Worm (Caenorhabditis elegans): Measurements from ENCODE around the gene chch-3.

chch-3 gene

DNA sequence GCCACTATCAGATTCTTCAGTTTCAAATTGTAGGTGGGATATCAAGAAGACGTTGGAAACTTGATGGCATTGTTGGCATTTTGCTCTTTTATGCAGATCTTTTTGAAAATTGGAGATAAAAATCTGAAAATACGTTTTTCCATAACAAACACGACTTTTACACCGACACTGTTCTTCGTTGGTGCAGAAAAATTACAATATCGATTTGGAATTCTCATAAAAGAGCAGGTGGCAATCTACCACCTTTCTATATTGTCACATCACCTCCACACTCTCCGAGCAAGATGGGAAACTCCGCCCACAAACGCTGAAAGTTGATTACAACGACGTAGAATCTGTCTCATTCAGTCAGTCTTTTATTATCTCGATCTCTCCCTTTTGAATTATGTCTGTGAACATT is 9.3 kb upstream of the chch-3 start, which contains the start of gene arrd-2:
Gene arrd-2 (plus strand): TSS at position 301 of the 400 bp plus-strand sequence.
- TF ChIP-seq unc-62 (GFP tag; optimal IDR thresholded peaks at IDR 0.05), result no peak

DNA sequence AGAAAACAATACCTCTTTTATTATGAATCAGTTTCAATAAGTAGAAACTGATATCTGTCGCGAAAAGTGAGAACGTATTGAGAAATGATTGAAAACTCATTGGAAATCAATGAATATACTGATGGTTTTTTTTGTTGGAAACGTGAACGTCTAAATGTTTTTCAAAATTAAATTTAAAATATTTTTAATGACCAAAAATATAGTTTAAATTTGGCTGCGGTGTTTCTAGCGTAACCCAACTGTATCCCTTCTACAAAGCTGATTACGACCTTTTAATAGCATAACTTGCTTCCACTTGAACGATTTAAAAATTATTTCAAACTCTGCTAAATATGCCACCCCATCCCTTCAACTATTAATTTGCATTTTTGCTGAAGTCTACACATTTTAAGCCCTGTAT is 5.3 kb upstream of the chch-3 start, which contains the start of gene M176.9:
Gene M176.9 (minus strand): TSS at position 101 of the 400 bp plus-strand sequence.
- TF ChIP-seq unc-62 (GFP tag; optimal IDR thresholded peaks at IDR 0.05), result no peak

DNA sequence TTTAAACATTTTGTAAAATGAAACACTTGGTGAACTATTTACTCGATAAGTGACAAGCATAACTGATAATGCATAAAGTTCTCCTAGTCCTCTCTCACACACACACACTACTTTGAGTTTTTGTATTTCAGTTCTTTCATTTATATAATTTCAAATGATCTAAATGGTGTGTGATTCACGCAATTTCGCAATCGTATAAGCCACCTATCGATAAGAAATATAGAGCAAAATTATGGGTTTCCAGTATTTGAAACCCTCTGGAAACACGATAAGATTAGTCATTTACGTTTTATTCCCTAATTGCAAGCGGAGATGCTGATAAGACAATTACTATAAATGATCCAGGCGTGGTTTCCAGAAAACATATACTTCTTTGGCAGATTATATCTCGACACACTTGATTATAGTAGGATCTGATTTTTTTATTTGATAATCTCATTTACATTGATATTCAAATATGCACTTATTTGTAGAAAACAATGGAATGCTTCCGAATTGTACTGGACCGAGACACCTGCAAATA is 4.7 kb upstream of the chch-3 start, which contains the start of gene arrd-3:
Gene arrd-3 (plus strand): TSS at position 473 of the 523 bp plus-strand sequence.
- TF ChIP-seq unc-62 (GFP tag; optimal IDR thresholded peaks at IDR 0.05), result no peak

DNA sequence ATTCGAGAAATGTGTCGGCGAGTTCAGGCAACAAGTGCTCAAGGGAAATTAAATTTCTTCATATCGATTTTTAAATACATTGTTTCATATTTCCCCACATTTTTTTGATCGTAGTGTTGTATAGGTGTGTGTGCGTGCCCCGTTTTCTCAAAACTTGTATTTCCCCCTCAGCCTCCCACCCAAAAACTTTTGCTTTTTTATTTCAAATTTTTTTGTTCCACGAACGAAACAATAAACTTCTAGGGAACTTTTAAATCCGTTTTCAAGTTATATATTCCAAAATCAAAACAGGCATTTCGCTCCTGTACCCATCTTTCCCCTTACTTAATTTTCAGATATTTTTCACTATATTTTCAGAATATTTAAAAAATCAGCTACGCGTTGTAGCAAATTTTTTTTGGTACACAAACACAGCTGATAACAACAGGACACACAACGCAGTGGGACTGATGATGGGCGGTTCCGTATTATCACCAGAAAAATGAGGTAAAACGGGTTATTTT is 1.3 kb downstream of the chch-3 start, which contains the start of the genes M176.4 and M176.16:
Gene M176.4 (plus strand): TSS at position 301 of the 503 bp plus-strand sequence.
Gene M176.16 (plus strand): TSS at position 453 of the 503 bp plus-strand sequence.
- no peak for TF ChIP-seq unc-62 (GFP tag; optimal IDR thresholded peaks at IDR 0.05)

DNA sequence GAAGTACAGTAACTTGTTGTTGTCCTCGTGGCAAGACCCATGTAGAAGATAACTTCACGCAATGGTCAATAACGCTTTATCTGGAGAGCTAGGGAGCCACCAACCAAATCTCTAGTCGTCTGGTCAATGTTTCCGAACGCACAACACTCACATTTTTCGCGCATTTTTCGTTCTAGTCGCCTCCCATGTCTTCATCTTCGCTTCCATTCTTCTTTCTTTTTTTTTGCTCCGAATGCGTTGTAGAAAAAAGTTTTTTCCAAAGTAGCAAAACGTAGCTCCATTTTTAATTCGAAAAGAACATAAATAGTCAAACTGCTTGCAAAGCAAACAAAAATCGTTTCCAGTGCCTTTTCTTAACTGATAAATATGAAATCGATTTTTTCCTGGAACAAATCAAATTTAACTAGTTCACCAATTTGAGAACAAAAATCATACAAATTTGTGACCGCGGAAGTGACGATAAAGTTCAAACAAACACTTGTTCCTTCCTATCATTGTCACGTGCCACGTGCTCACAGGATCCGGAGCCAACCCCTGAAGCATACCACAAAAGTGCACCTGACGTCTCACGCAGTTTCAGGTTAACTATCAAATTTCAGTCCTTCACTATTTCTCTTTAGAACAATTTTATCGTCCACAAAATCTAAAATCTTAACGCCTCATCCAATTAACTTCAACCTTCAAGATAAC is 2.2 kb downstream of the chch-3 start:
- no peak for TF ChIP-seq unc-62 (GFP tag; optimal IDR thresholded peaks at IDR 0.05)

DNA sequence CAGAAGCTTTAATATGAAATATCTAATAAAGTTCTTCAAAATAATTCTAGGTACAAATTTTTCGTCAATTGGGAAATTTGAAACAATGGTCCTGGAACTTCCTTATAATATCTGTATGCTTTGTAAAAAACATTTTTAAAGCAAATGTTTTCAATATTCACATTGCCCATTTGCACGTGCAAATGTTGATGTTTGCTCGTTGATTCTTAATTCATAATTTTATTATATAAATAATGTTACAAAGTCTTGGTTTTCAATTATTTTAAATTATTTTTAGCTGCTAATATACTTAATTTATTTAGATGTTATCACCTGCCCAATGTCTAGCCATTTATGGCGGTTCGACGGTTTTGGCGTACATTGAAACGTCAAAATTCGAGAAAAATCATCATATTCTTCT is 5.2 kb downstream of the chch-3 start, which contains the start of gene M176.11:
Gene M176.11 (plus strand): TSS at position 301 of the 400 bp plus-strand sequence.
- TF ChIP-seq unc-62 (GFP tag; optimal IDR thresholded peaks at IDR 0.05), result no peak

DNA sequence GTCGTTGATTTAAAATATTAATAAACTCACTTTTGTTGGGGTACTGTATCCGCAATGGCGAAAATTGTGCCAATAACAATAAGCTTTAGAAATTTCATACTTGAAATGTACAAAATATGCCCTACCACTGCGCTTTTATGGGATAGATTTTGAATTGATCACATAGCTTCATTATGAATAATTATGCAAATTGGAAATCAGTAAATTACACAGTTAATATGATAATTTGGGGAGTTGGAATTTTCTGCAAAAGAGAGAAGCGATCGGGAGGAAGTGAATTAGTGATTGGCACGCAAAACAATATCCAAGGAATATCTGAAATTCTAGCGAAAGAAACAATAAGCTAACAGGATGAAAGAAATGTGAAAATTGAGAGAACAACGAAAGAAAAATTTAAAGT is 9.3 kb downstream of the chch-3 start, which contains the start of gene M176.10:
Gene M176.10 (minus strand): TSS at position 101 of the 400 bp plus-strand sequence.
- no peak for TF ChIP-seq unc-62 (GFP tag; optimal IDR thresholded peaks at IDR 0.05)

DNA sequence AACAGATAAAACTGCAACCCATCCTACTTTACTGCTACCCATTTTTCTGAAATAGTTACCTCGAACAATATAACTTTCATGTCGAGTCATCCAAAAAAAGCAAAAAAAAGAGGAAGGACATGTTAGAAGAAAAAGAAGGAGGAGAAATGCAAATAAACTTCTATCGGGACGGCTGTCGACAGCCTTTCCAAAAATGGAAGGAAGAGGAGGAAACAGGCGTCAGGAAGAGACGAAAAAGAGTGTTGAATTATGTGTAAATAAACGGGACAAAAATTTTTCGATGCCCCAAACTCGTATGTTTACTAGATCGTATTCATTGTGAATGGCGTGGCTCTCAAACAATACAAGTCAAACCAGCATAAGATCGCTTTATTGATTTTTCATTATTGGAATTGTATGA is 10.8 kb downstream of the chch-3 start, which contains the start of gene M176.5:
Gene M176.5 (minus strand): TSS at position 101 of the 400 bp plus-strand sequence.
- TF ChIP-seq unc-62 (GFP tag; optimal IDR thresholded peaks at IDR 0.05), result no peak

DNA sequence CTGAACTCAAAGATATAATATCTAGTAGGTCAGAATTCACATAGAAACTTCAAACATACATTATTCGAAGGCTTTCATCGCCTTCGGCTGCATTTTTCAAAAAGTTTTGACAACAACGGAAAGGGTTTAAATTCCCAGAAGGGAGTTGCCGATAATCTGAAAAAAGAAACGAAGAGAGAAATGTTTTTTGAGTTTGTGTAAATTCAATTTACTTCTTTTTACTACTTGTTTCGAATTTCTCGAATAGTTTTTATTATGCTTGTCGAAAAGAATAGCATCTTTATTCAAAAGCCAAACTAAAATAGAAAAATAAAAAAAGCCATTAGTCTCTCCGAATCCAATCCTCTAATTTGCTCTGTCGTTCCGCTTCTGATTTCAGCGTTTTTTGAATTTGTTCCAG is 14.3 kb downstream of the chch-3 start:
- no peak for TF ChIP-seq unc-62 (GFP tag; optimal IDR thresholded peaks at IDR 0.05)

DNA sequence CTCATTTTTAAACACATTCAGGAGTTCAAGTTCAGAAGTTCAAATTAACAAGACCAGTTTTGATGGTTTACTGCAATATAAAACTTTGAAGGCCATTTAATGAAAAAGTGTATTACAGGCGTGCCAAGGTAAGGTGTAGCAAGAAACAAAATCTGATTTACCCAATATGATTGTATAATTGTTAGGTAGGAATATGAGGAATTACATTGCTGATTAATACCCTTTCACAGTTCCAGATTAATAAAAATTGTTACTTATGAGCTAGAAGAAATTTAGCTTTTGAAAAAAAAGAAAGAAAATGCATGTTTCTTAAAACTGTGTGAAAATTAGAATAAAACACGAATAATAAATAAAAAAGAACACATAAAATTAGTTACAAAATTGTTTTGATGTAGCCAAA is 16.8 kb downstream of the chch-3 start, which contains the start of gene kin-15:
Gene kin-15 (minus strand): TSS at position 101 of the 400 bp plus-strand sequence.
- no peak for TF ChIP-seq unc-62 (GFP tag; optimal IDR thresholded peaks at IDR 0.05)

DNA sequence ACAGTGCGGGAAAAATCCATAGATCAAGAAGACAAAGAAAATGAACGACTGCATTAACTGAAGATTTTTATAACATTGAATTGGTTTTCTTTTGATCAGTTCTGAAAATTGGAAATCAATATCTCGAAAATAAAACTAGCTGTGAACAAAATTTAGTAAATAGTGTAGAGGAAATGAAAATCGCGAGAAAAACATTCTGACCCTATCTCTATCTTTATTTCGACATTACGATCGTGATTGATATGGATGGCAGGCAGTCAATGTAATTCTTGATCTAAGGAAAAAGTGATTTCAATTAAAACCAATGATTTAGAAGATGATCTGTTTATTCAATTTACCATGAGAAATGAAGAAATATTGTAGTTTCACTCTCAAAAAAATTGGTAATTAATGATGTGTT is 19.2 kb downstream of the chch-3 start, which contains the start of gene kin-16:
Gene kin-16 (minus strand): TSS at position 101 of the 400 bp plus-strand sequence.
- no peak for TF ChIP-seq unc-62 (GFP tag; optimal IDR thresholded peaks at IDR 0.05)

DNA sequence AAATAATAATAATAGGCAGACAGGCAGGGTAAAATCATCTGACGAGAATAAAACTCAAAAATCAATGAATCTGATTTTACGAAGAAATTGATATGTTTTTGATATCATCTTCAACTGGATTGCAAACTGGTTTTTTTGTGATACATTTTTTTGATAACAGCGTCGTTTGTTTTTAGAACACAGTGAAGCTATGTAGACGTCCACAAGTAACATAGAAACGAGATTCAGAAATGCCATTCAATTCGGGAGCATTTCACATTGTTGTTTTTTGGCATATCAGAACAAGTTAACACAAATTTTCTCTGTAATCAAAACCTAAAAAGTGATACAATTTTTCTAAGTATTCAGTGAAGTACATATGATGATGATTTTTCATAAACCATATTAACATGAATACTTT is 21.4 kb downstream of the chch-3 start, which contains the start of gene chil-13:
Gene chil-13 (minus strand): TSS at position 101 of the 400 bp plus-strand sequence.
- no peak for TF ChIP-seq unc-62 (GFP tag; optimal IDR thresholded peaks at IDR 0.05)

DNA sequence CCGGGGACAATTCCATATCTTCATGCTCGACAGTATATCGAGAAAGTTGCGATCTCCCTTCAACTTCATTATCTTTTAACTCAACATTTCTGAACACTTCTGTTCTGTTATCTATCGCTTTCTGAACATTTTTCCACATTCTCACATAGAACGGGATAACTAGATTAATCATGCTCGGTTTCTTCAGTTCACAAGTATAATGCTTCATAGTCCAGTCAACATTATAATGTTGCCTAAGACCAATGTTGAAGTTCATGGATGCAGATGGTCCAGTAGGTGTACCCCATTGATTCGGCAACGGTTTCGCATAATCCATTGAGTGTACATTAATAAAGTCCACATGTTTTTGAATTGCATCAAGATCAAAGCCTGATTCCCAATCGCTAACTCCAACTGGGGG is 22.0 kb downstream of the chch-3 start:
- no peak for TF ChIP-seq unc-62 (GFP tag; optimal IDR thresholded peaks at IDR 0.05)

DNA sequence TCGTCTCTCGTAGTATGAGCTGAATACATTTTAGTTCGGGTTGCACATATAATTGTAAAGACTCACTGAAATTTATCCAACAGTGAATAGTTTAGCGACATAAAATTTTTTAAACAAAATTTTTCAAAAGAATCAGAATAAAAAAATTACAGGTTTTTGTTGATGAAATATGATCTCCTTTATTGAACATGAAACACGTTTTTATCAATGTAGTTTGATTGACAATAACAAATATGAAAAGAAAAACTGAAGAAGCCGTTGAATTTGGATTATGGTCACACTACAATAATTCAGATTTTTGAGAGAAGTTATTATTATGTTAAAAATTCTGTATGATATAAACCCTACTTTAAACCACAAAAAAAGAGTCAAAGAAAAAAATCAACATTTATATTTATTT is 23.2 kb downstream of the chch-3 start, which contains the start of gene chil-17:
Gene chil-17 (minus strand): TSS at position 101 of the 400 bp plus-strand sequence.
- no peak for TF ChIP-seq unc-62 (GFP tag; optimal IDR thresholded peaks at IDR 0.05)

DNA sequence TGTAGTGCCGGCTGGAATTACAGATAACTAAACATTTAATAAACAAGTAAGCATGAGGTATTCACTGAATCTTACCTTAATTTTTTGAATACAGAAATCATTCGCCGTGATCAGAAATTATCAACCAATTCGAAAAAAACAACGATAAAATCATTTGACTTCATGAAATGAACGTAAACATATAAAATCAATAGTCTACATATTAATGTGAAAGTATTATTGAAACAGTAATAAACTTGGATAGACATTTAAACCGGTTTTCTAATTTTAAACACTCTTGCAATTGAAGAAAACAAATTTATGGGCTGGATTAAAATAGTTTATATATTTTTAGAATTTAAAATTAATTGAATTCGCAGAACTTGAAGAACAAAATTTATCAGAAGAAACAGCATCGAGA is 25.0 kb downstream of the chch-3 start, which contains the start of gene chil-16:
Gene chil-16 (minus strand): TSS at position 101 of the 400 bp plus-strand sequence.
- TF ChIP-seq unc-62 (GFP tag; optimal IDR thresholded peaks at IDR 0.05), result no peak

DNA sequence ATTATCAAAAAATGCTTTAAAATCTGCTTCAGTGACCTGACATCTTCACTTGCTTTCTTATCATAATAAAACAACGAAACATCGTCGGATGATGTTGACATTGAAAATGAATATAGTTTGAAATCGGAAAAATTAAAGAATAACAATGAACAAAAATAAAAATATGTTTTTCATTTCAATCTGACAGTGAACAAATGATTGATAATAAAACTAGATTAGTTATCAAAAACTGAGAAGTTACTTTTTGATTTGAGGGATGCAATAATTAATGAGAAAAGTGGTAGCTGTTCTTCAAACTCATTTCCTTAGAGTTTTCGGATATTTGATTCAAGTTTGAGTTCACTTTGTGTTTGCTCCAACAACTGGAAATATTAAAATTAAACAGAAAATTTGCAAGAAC is 26.7 kb downstream of the chch-3 start, which contains the start of gene chil-15:
Gene chil-15 (minus strand): TSS at position 101 of the 400 bp plus-strand sequence.
- TF ChIP-seq unc-62 (GFP tag; optimal IDR thresholded peaks at IDR 0.05), result no peak

Measured in whole organism, dauer.